Worm (Caenorhabditis elegans) whole organism, young adult: ENCODE results near the gene F54B3.1.

Experiments used
- D2030.7 ChIP-seq: fragments of 200-800 bp; sonication (Bioruptor generic); IDR thresholded peaks from 2 replicates; pipeline ENCODE4 v1.3.6; 2022; ENCODE audit warnings: missing genetic modification reagents, missing genetic modification characterization, missing compliant biosample characterization
- F33H1.4 ChIP-seq: fragments of 200-800 bp; sonication (Bioruptor generic); IDR thresholded peaks from 2 replicates; pipeline ENCODE4 v1.3.6; 2022; ENCODE audit warnings: missing genetic modification reagents, missing genetic modification characterization, missing compliant biosample characterization
- F39B2.1 ChIP-seq: fragments of 200-800 bp; sonication (Bioruptor generic); IDR thresholded peaks from 2 replicates; pipeline ENCODE4 v1.3.6; 2022; ENCODE audit warnings: missing genetic modification reagents, missing genetic modification characterization, missing compliant biosample characterization
- F49E8.2 ChIP-seq: sonication (generic microtip); optimal IDR thresholded peaks from 3 replicates; lab custom pipeline; 2017; ENCODE audit warnings: missing genetic modification characterization, mild to moderate bottlenecking, missing compliant biosample characterization, antibody characterized with exemption, moderate library complexity; ENCODE audit not compliant: insufficient read depth
- F55B11.4 ChIP-seq: sonication (generic microtip); optimal IDR thresholded peaks from 2 replicates; lab custom pipeline; 2016; ENCODE audit warnings: missing compliant biosample characterization, missing genetic modification characterization, borderline replicate concordance; ENCODE audit not compliant: insufficient read depth
- F57C9.4 ChIP-seq: sonication (generic microtip); optimal IDR thresholded peaks from 2 replicates; lab custom pipeline; 2017; ENCODE audit warnings: mild to moderate bottlenecking, missing genetic modification characterization, missing compliant biosample characterization
- K11D2.4 ChIP-seq: fragments of 200-800 bp; sonication (Bioruptor generic); IDR thresholded peaks from 2 replicates; pipeline ENCODE4 v1.3.6; 2022; ENCODE audit warnings: missing genetic modification reagents, missing genetic modification characterization, missing compliant biosample characterization
- K12H6.12 ChIP-seq: fragments of 200-800 bp; sonication (Bioruptor generic); optimal IDR thresholded peaks from 2 replicates; lab custom pipeline; 2018; ENCODE audit warnings: mild to moderate bottlenecking, missing genetic modification characterization, missing compliant biosample characterization
- T26A5.8 ChIP-seq: sonication (generic microtip); optimal IDR thresholded peaks from 2 replicates; lab custom pipeline; 2016; ENCODE audit warnings: missing genetic modification characterization, missing compliant biosample characterization
- Y53F4B.3 ChIP-seq: fragments of 200-800 bp; sonication (Bioruptor generic); IDR thresholded peaks from 2 replicates; pipeline ENCODE4 v1.3.6; 2022; ENCODE audit warnings: missing genetic modification reagents, missing genetic modification characterization, missing compliant biosample characterization
- Y56A3A.18 ChIP-seq: fragments of 200-800 bp; sonication (Bioruptor generic); IDR thresholded peaks from 2 replicates; pipeline ENCODE4 v1.3.6; 2022; ENCODE audit warnings: missing genetic modification reagents, missing genetic modification characterization, missing compliant biosample characterization
- ZK185.1 ChIP-seq: sonication (generic microtip); optimal IDR thresholded peaks from 2 replicates; lab custom pipeline; 2016; ENCODE audit warnings: mild to moderate bottlenecking, missing genetic modification characterization, missing compliant biosample characterization; ENCODE audit not compliant: poor library complexity, severe bottlenecking
- ama-1 ChIP-seq, 3 experiments: fragments of 150-350 bp in 1 of 3; sonication (generic microtip) in 2 of 3; optimal IDR thresholded peaks; 2 replicates each; lab custom pipeline; 2014 to 2018; ENCODE audit warnings: missing biosample characterization in 2 of 3, missing genetic modification characterization in 2 of 3, missing genetic modification reagents in 2 of 3
- atf-7 ChIP-seq: sonication (generic microtip); optimal IDR thresholded peaks from 2 replicates; lab custom pipeline; 2017; ENCODE audit warnings: mild to moderate bottlenecking, missing genetic modification characterization, missing compliant biosample characterization
- attf-3 ChIP-seq: fragments of 200-800 bp; sonication (Bioruptor generic); conservative IDR thresholded peaks from 2 replicates; pipeline ENCODE4 v1.3.6; 2022; ENCODE audit warnings: missing genetic modification reagents, missing genetic modification characterization, missing compliant biosample characterization
- ccch-3 ChIP-seq: fragments of 200-800 bp; sonication (Bioruptor generic); optimal IDR thresholded peaks from 2 replicates; lab custom pipeline; 2018; ENCODE audit warnings: mild to moderate bottlenecking, missing genetic modification characterization, missing compliant biosample characterization
- cebp-1 ChIP-seq, 2 experiments: fragments of 200-800 bp in 1 of 2; sonication (Bioruptor generic) in 1 of 2; sonication (generic microtip) in 1 of 2; IDR thresholded peaks in 1 of 2; optimal IDR thresholded peaks in 1 of 2; 2 replicates each; pipeline versions ENCODE4 v1.3.6 to Lab custom; 2017 to 2022; ENCODE audit warnings: missing compliant biosample characterization in 2 of 2, missing genetic modification characterization in 2 of 2, mild to moderate bottlenecking in 1 of 2, missing genetic modification reagents in 1 of 2, moderate library complexity in 1 of 2
- ceh-100 ChIP-seq: fragments of 200-800 bp; sonication (Bioruptor generic); IDR thresholded peaks from 2 replicates; pipeline ENCODE4 v1.3.6; 2022; ENCODE audit warnings: missing genetic modification reagents, missing genetic modification characterization, missing compliant biosample characterization
- ceh-58 ChIP-seq: fragments of 200-800 bp; sonication (Bioruptor generic); IDR thresholded peaks from 2 replicates; pipeline ENCODE4 v1.3.6; 2022; ENCODE audit warnings: missing genetic modification characterization, missing compliant biosample characterization
- ceh-91 ChIP-seq: fragments of 200-800 bp; sonication (Bioruptor generic); IDR thresholded peaks from 2 replicates; pipeline ENCODE4 v1.3.6; 2022; ENCODE audit warnings: missing genetic modification reagents, missing genetic modification characterization, missing compliant biosample characterization
- chd-7 ChIP-seq: sonication (generic microtip); optimal IDR thresholded peaks from 2 replicates; lab custom pipeline; 2016; ENCODE audit warnings: mild to moderate bottlenecking, missing genetic modification characterization, moderate library complexity, missing compliant biosample characterization
- dpff-1 ChIP-seq: sonication (generic microtip); optimal IDR thresholded peaks from 2 replicates; lab custom pipeline; 2017; ENCODE audit warnings: mild to moderate bottlenecking, missing genetic modification characterization, missing compliant biosample characterization
- efl-1 ChIP-seq: fragments of 150-350 bp; optimal IDR thresholded peaks from 2 replicates; lab custom pipeline; 2014; ENCODE audit warnings: missing biosample characterization, missing genetic modification reagents, missing genetic modification characterization
- ekl-4 ChIP-seq: fragments of 200-800 bp; sonication (Bioruptor generic); IDR thresholded peaks from 2 replicates; pipeline ENCODE4 v1.3.6; 2022; ENCODE audit warnings: missing genetic modification reagents, missing genetic modification characterization, missing compliant biosample characterization
- hlh-12 ChIP-seq: sonication (generic microtip); optimal IDR thresholded peaks from 2 replicates; lab custom pipeline; 2016; ENCODE audit warnings: missing genetic modification characterization, missing compliant biosample characterization
- hmg-20 ChIP-seq: fragments of 200-800 bp; sonication (Bioruptor generic); IDR thresholded peaks from 2 replicates; pipeline ENCODE4 v1.3.6; 2022; ENCODE audit warnings: missing genetic modification reagents, missing genetic modification characterization, missing compliant biosample characterization
- lag-1 ChIP-seq: fragments of 200-800 bp; sonication (Bioruptor generic); IDR thresholded peaks from 2 replicates; pipeline ENCODE4 v1.3.6; 2022; ENCODE audit warnings: missing genetic modification reagents, missing genetic modification characterization, missing compliant biosample characterization
- let-526 ChIP-seq: fragments of 200-800 bp; sonication (Bioruptor generic); IDR thresholded peaks from 2 replicates; pipeline ENCODE4 v1.3.6; 2022; ENCODE audit warnings: missing genetic modification reagents, missing genetic modification characterization, missing compliant biosample characterization
- let-607 ChIP-seq, 2 experiments: fragments of 200-800 bp in 1 of 2; sonication (Bioruptor generic) in 1 of 2; sonication (generic microtip) in 1 of 2; optimal IDR thresholded peaks; 2 replicates each; lab custom pipeline; 2016 to 2018; ENCODE audit warnings: mild to moderate bottlenecking in 2 of 2, missing compliant biosample characterization in 2 of 2, missing genetic modification characterization in 2 of 2, moderate library complexity in 2 of 2, missing genotype in 1 of 2
- lin-35 ChIP-seq, 3 experiments: fragments of 150-350 bp in 2 of 3; sonication (generic microtip) in 1 of 3; optimal IDR thresholded peaks; 2 replicates each; lab custom pipeline; 2014 to 2018; ENCODE audit warnings: missing biosample characterization in 3 of 3, missing genetic modification characterization in 3 of 3, missing genetic modification reagents in 3 of 3
- lin-54 ChIP-seq: fragments of 200-800 bp; sonication (Bioruptor generic); optimal IDR thresholded peaks from 2 replicates; lab custom pipeline; 2018; ENCODE audit warnings: mild to moderate bottlenecking, missing genetic modification characterization, missing compliant biosample characterization
- madf-3 ChIP-seq: fragments of 200-800 bp; sonication (Bioruptor generic); IDR thresholded peaks from 2 replicates; pipeline ENCODE4 v1.3.6; 2022; ENCODE audit warnings: missing genetic modification reagents, missing genetic modification characterization, missing compliant biosample characterization
- madf-6 ChIP-seq: fragments of 200-800 bp; sonication (Bioruptor generic); IDR thresholded peaks from 2 replicates; pipeline ENCODE4 v1.3.6; 2022; ENCODE audit warnings: missing genetic modification reagents, missing genetic modification characterization, missing compliant biosample characterization
- mel-28 ChIP-seq: sonication (generic microtip); optimal IDR thresholded peaks from 2 replicates; lab custom pipeline; 2016; ENCODE audit warnings: borderline replicate concordance, mild to moderate bottlenecking, missing genetic modification characterization, missing compliant biosample characterization
- nhr-179 ChIP-seq: sonication (generic microtip); optimal IDR thresholded peaks from 2 replicates; lab custom pipeline; 2016; ENCODE audit warnings: mild to moderate bottlenecking, missing genetic modification characterization, missing compliant biosample characterization
- pbrm-1 ChIP-seq: fragments of 200-800 bp; sonication (Bioruptor generic); IDR thresholded peaks from 2 replicates; pipeline ENCODE4 v1.3.6; 2022; ENCODE audit warnings: missing genetic modification reagents, missing genetic modification characterization, missing compliant biosample characterization
- pha-4 ChIP-seq: fragments of 150-350 bp; sonication (generic microtip); optimal IDR thresholded peaks from 2 replicates; lab custom pipeline; 2014; ENCODE audit warnings: missing biosample characterization, missing genetic modification reagents, missing genetic modification characterization
- rpc-1 ChIP-seq, 2 experiments: fragments of 150-350 bp in 1 of 2; sonication (generic microtip) in 1 of 2; optimal IDR thresholded peaks; 2 replicates each; lab custom pipeline; 2014 to 2018; ENCODE audit warnings: missing biosample characterization in 1 of 2, missing genetic modification characterization in 1 of 2, missing genetic modification reagents in 1 of 2, missing genotype in 1 of 2
- sea-2 ChIP-seq: fragments of 200-800 bp; sonication (Bioruptor generic); IDR thresholded peaks from 2 replicates; pipeline ENCODE4 v1.3.6; 2022; ENCODE audit warnings: missing genetic modification characterization, missing compliant biosample characterization
- snpc-3.4 ChIP-seq: sonication (generic microtip); optimal IDR thresholded peaks from 2 replicates; lab custom pipeline; 2017; ENCODE audit warnings: missing genetic modification characterization, mild to moderate bottlenecking, missing compliant biosample characterization, antibody characterized with exemption, moderate library complexity, missing genotype, missing genetic modification reagents
- somi-1 ChIP-seq: fragments of 200-800 bp; sonication (Bioruptor generic); optimal IDR thresholded peaks from 2 replicates; lab custom pipeline; 2018; ENCODE audit warnings: mild to moderate bottlenecking, missing genetic modification characterization, missing compliant biosample characterization
- unc-130 ChIP-seq: sonication (generic microtip); optimal IDR thresholded peaks from 2 replicates; lab custom pipeline; 2016; ENCODE audit warnings: missing genetic modification reagents, missing genetic modification characterization, missing compliant biosample characterization
- ztf-22 ChIP-seq: fragments of 200-800 bp; sonication (Bioruptor generic); optimal IDR thresholded peaks from 2 replicates; lab custom pipeline; 2018; ENCODE audit warnings: mild to moderate bottlenecking, missing genetic modification characterization, moderate library complexity, missing compliant biosample characterization
- ztf-25 ChIP-seq: fragments of 200-800 bp; sonication (Bioruptor generic); IDR thresholded peaks from 2 replicates; pipeline ENCODE4 v1.3.6; 2022; ENCODE audit warnings: missing genetic modification reagents, missing genetic modification characterization, missing compliant biosample characterization
- ztf-26 ChIP-seq: sonication (generic microtip); optimal IDR thresholded peaks from 2 replicates; lab custom pipeline; 2017; ENCODE audit warnings: missing genetic modification characterization, missing compliant biosample characterization

Gene F54B3.1

ce11 chrII:10248355-10249041, 2.6 kb upstream of the F54B3.1 start, which contains the start of gene atad-3 (continued):
- TF ChIP-seq cebp-1 (GFP tag; IDR thresholded peaks at IDR 0.05; lab: Robert Waterston, UW) = peak; percentile 89
- TF ChIP-seq cebp-1 (tag; optimal IDR thresholded peaks at IDR 0.05; lab: Kevin White, UChicago) = peak; percentile 86
- peak; percentile 49 for TF ChIP-seq F49E8.2 (tag; lab: Kevin White, UChicago)
- TF ChIP-seq ccch-3 = peak; percentile 40
- no peak for TF ChIP-seq F57C9.4
- TF ChIP-seq K12H6.12 (tag; lab: Kevin White, UChicago) = peak; percentile 79
- no peak for TF ChIP-seq mel-28 (tag; lab: Kevin White, UChicago)
- TF ChIP-seq madf-3 (GFP tag; lab: Robert Waterston, UW) = peak; percentile 94
- no peak for TF ChIP-seq ama-1 (optimal IDR thresholded peaks at IDR 0.05; lab: Kevin White, UChicago)
- no peak for TF ChIP-seq ama-1 (GFP tag; optimal IDR thresholded peaks at IDR 0.05; lab: Kevin White, UChicago)
- TF ChIP-seq let-607 (tag; optimal IDR thresholded peaks at IDR 0.05; lab: Kevin White, UChicago) = peak in 1 of 2 experiments; percentile 63
- TF ChIP-seq ekl-4 = peak; percentile 94
- TF ChIP-seq D2030.7 = peak; percentile 97
- TF ChIP-seq madf-6 (GFP tag; lab: Robert Waterston, UW) = peak; percentile 81
- no peak for TF ChIP-seq dpff-1 (tag; lab: Kevin White, UChicago)
- TF ChIP-seq lin-35 (GFP tag; optimal IDR thresholded peaks at IDR 0.05; lab: Kevin White, UChicago) = peak in 2 of 3 experiments; percentile 58 to 83
- TF ChIP-seq efl-1 (GFP tag; lab: Kevin White, UChicago) = peak; percentile 68
- TF ChIP-seq atf-7 (tag; lab: Kevin White, UChicago) = peak; percentile 64
- peak; percentile 87 for TF ChIP-seq hmg-20 (GFP tag; lab: Robert Waterston, UW)
- TF ChIP-seq hlh-12 = no peak
- TF ChIP-seq nhr-179 (tag; lab: Kevin White, UChicago) = no peak
- TF ChIP-seq pha-4 (tag; lab: Kevin White, UChicago) = no peak
- peak; percentile 80 for TF ChIP-seq F33H1.4
- TF ChIP-seq ceh-58 (GFP tag; lab: Robert Waterston, UW) = no peak
- peak; percentile 90 for TF ChIP-seq Y53F4B.3 (GFP tag; lab: Robert Waterston, UW)
- no peak for TF ChIP-seq F39B2.1 (GFP tag; lab: Robert Waterston, UW)
- TF ChIP-seq unc-130 (GFP tag; lab: Kevin White, UChicago) = peak; percentile 74
- peak; percentile 98 for TF ChIP-seq ztf-25 (GFP tag; lab: Robert Waterston, UW)
- TF ChIP-seq attf-3 (GFP tag; lab: Robert Waterston, UW) = peak; percentile 86
- TF ChIP-seq ztf-26 (tag; lab: Kevin White, UChicago) = peak; percentile 33
- TF ChIP-seq rpc-1 (optimal IDR thresholded peaks at IDR 0.05; lab: Kevin White, UChicago) = no peak
- no peak for TF ChIP-seq rpc-1 (tag; optimal IDR thresholded peaks at IDR 0.05; lab: Kevin White, UChicago)
- peak; percentile 83 for TF ChIP-seq chd-7 (tag; lab: Kevin White, UChicago)
- 0 out of 2 replicates have a peak, but pooled peaks have one; percentile 22 for TF ChIP-seq sea-2
- TF ChIP-seq lin-54 (GFP tag; lab: Kevin White, UChicago) = peak; percentile 90
- peak; percentile 100 for TF ChIP-seq ceh-100 (GFP tag; lab: Robert Waterston, UW)
- 0 out of 2 replicates have a peak, but pooled peaks have one; percentile 68 for TF ChIP-seq lag-1
- TF ChIP-seq ceh-91 = peak; percentile 93
- TF ChIP-seq T26A5.8 (tag; lab: Kevin White, UChicago) = no peak
- no peak for TF ChIP-seq F55B11.4 (tag; lab: Kevin White, UChicago)
- no peak for TF ChIP-seq snpc-3.4 (tag; lab: Kevin White, UChicago)
- TF ChIP-seq K11D2.4 (GFP tag; lab: Robert Waterston, UW) = peak; percentile 97
- TF ChIP-seq ztf-22 (GFP tag; lab: Kevin White, UChicago) = peak; percentile 49
- peak; percentile 62; the same call in 1 of the 2 replicates for TF ChIP-seq Y56A3A.18
- peak; percentile 77 for TF ChIP-seq somi-1 (GFP tag; lab: Kevin White, UChicago)
- TF ChIP-seq pbrm-1 (GFP tag; lab: Robert Waterston, UW) = peak; percentile 98
- peak; percentile 86 for TF ChIP-seq ZK185.1 (tag; lab: Kevin White, UChicago)
- TF ChIP-seq let-526 = peak; percentile 95
